Fruit fly (Drosophila melanogaster) whole organism, embryonic: ENCODE data around the gene faf.

Experiments
- CG10543 ChIP-seq: fragments of 200-800 bp; sonication (Bioruptor generic); optimal IDR thresholded peaks from 3 replicates; lab custom pipeline; 2017; ENCODE audit warnings: missing biosample characterization, mild to moderate bottlenecking, missing genetic modification characterization, moderate library complexity
- CG11723 ChIP-seq: fragments of 200-800 bp; sonication (Bioruptor generic); optimal IDR thresholded peaks from 2 replicates; lab custom pipeline; 2017; ENCODE audit warnings: missing biosample characterization, mild to moderate bottlenecking, missing genetic modification characterization
- CG18599 ChIP-seq: fragments of 200-800 bp; sonication (Bioruptor generic); optimal IDR thresholded peaks from 3 replicates; lab custom pipeline; 2017; ENCODE audit warnings: missing biosample characterization, missing genetic modification characterization, mild to moderate bottlenecking, moderate library complexity, missing genetic modification reagents
- CG4854 ChIP-seq: fragments of 200-800 bp; sonication (Bioruptor generic); optimal IDR thresholded peaks from 2 replicates; lab custom pipeline; 2016; ENCODE audit warnings: missing biosample characterization, missing genetic modification characterization, inconsistent platforms
- CG5245 ChIP-seq: fragments of 200-800 bp; sonication (Bioruptor generic); optimal IDR thresholded peaks from 3 replicates; lab custom pipeline; 2016; ENCODE audit warnings: missing biosample characterization, missing genetic modification characterization
- CG6791 ChIP-seq: fragments of 200-800 bp; sonication (Bioruptor generic); IDR thresholded peaks from 3 replicates; pipeline ENCODE4 v1.3.6; 2022; ENCODE audit warnings: missing biosample characterization, missing genetic modification characterization; ENCODE audit not compliant: partially characterized antibody
- CG6813 ChIP-seq: fragments of 200-800 bp; sonication (Bioruptor generic); optimal IDR thresholded peaks from 2 replicates; lab custom pipeline; 2017; ENCODE audit warnings: missing biosample characterization, missing genetic modification characterization, mild to moderate bottlenecking, moderate library complexity, missing genetic modification reagents
- CG8281 ChIP-seq: fragments of 200-800 bp; sonication (Bioruptor generic); optimal IDR thresholded peaks from 2 replicates; lab custom pipeline; 2018; ENCODE audit warnings: missing biosample characterization, mild to moderate bottlenecking, missing genetic modification characterization, moderate library complexity
- CG9437 ChIP-seq: fragments of 200-800 bp; sonication (Bioruptor generic); optimal IDR thresholded peaks from 2 replicates; lab custom pipeline; 2018; ENCODE audit warnings: missing biosample characterization, mild to moderate bottlenecking, missing genetic modification characterization
- CG9797 ChIP-seq: fragments of 200-800 bp; sonication (Bioruptor generic); optimal IDR thresholded peaks from 3 replicates; lab custom pipeline; 2018; ENCODE audit warnings: missing biosample characterization, mild to moderate bottlenecking, missing genetic modification characterization
- Deaf1 ChIP-seq: fragments of 200-800 bp; optimal IDR thresholded peaks from 3 replicates; lab custom pipeline; 2019; ENCODE audit warnings: missing biosample characterization, mild to moderate bottlenecking, missing genetic modification characterization, moderate library complexity
- E2f2 ChIP-seq: fragments of 200-800 bp; sonication (Bioruptor generic); IDR thresholded peaks from 2 replicates; pipeline ENCODE4 v1.3.6; 2022; ENCODE audit warnings: missing biosample characterization, missing genetic modification characterization
- Ets65A ChIP-seq: fragments of 200-800 bp; sonication (Bioruptor generic); peaks from one replicate; lab custom pipeline; 2016; ENCODE audit warnings: missing biosample characterization, missing genetic modification characterization
- Fer1 ChIP-seq: fragments of 200-800 bp; sonication (Bioruptor generic); optimal IDR thresholded peaks from 2 replicates; lab custom pipeline; 2017; ENCODE audit warnings: missing biosample characterization, mild to moderate bottlenecking, missing genetic modification characterization
- GATAe ChIP-seq: fragments of 200-800 bp; sonication (Bioruptor generic); conservative IDR thresholded peaks from 2 replicates; pipeline ENCODE4 v1.3.6; 2022; ENCODE audit warnings: missing biosample characterization, missing genetic modification characterization
- H15 ChIP-seq: fragments of 200-800 bp; sonication (Bioruptor generic); IDR thresholded peaks from 3 replicates; pipeline ENCODE4 v1.3.6; 2022; ENCODE audit warnings: missing biosample characterization, missing genetic modification characterization
- Hey ChIP-seq: fragments of 200-800 bp; sonication (Bioruptor generic); optimal IDR thresholded peaks from 3 replicates; lab custom pipeline; 2018; ENCODE audit warnings: missing biosample characterization, mild to moderate bottlenecking, missing genetic modification characterization
- Opbp ChIP-seq: fragments of 200-800 bp; sonication (Bioruptor generic); IDR thresholded peaks from 3 replicates; pipeline ENCODE4 v1.3.6; 2022; ENCODE audit warnings: missing biosample characterization, missing genetic modification characterization; ENCODE audit not compliant: partially characterized antibody
- Pdp1 ChIP-seq, 2 experiments: fragments of 200-800 bp; sonication (Bioruptor generic); optimal IDR thresholded peaks; 3 replicates each; lab custom pipeline; 2016; ENCODE audit warnings: missing biosample characterization in 2 of 2, missing genetic modification characterization in 2 of 2, mild to moderate bottlenecking in 1 of 2, moderate library complexity in 1 of 2
- Sry-δ ChIP-seq: fragments of 200-800 bp; sonication (Bioruptor generic); optimal IDR thresholded peaks from 2 replicates; lab custom pipeline; 2016; ENCODE audit warnings: missing biosample characterization, missing genetic modification characterization
- Trl ChIP-seq, 3 experiments: fragments of >200 bp in 2 of 3; fragments of 200-800 bp in 1 of 3; sonication (Bioruptor generic) in 1 of 3; optimal IDR thresholded peaks; 2 replicates in 1 of 3; 3 replicates in 2 of 3; lab custom pipeline; 2016 to 2017; ENCODE audit warnings: missing biosample characterization in 1 of 3, missing genetic modification characterization in 1 of 3
- Vsx1 ChIP-seq: fragments of 200-800 bp; sonication (Bioruptor generic); optimal IDR thresholded peaks from 2 replicates; lab custom pipeline; 2017; ENCODE audit warnings: missing biosample characterization, mild to moderate bottlenecking, missing genetic modification characterization, missing genetic modification reagents
- abd-A ChIP-seq: fragments of 200-800 bp; sonication (Bioruptor generic); optimal IDR thresholded peaks from 3 replicates; lab custom pipeline; 2019; ENCODE audit warnings: missing biosample characterization, mild to moderate bottlenecking, missing genetic modification characterization, moderate library complexity
- ato ChIP-seq: fragments of 200-800 bp; sonication (Bioruptor generic); IDR thresholded peaks from 2 replicates; pipeline ENCODE4 v1.3.6; 2022; ENCODE audit warnings: missing biosample characterization, missing genetic modification characterization; ENCODE audit not compliant: partially characterized antibody
- bbx ChIP-seq: fragments of 200-800 bp; sonication (Bioruptor generic); IDR thresholded peaks from 2 replicates; pipeline ENCODE4 v1.3.6; 2022; ENCODE audit warnings: missing biosample characterization, missing genetic modification characterization; ENCODE audit not compliant: partially characterized antibody
- ci ChIP-seq: fragments of 200-800 bp; sonication (Bioruptor generic); IDR thresholded peaks from 3 replicates; pipeline ENCODE4 v1.3.6; 2022; ENCODE audit warnings: missing biosample characterization, missing genetic modification characterization
- crol ChIP-seq: fragments of 200-800 bp; sonication (Bioruptor generic); IDR thresholded peaks from 2 replicates; pipeline ENCODE4 v1.3.6; 2022; ENCODE audit warnings: missing biosample characterization, missing genetic modification characterization
- dysf ChIP-seq: fragments of 200-800 bp; sonication (Bioruptor generic); IDR thresholded peaks from 3 replicates; pipeline ENCODE4 v1.3.6; 2022; ENCODE audit warnings: missing biosample characterization, missing genetic modification characterization
- hbn ChIP-seq: fragments of 200-800 bp; sonication (Bioruptor generic); IDR thresholded peaks from 2 replicates; pipeline ENCODE4 v1.3.6; 2022; ENCODE audit warnings: missing biosample characterization, missing genetic modification characterization; ENCODE audit not compliant: partially characterized antibody
- mld ChIP-seq: fragments of 200-800 bp; sonication (Bioruptor generic); IDR thresholded peaks from 3 replicates; pipeline ENCODE4 v1.3.6; 2022; ENCODE audit warnings: missing biosample characterization, missing genetic modification characterization; ENCODE audit not compliant: partially characterized antibody
- nerfin-1 ChIP-seq: fragments of 200-800 bp; sonication (Bioruptor generic); optimal IDR thresholded peaks from 3 replicates; lab custom pipeline; 2019; ENCODE audit warnings: missing biosample characterization, mild to moderate bottlenecking, missing genetic modification characterization, moderate library complexity
- psq ChIP-seq: fragments of 200-800 bp; sonication (Bioruptor generic); optimal IDR thresholded peaks from 2 replicates; lab custom pipeline; 2017; ENCODE audit warnings: missing biosample characterization, missing genetic modification characterization
- pum ChIP-seq: fragments of 200-800 bp; sonication (Bioruptor generic); optimal IDR thresholded peaks from 2 replicates; lab custom pipeline; 2016; ENCODE audit warnings: missing biosample characterization, missing genetic modification characterization
- pzg ChIP-seq: fragments of 200-800 bp; sonication (Bioruptor generic); optimal IDR thresholded peaks from 3 replicates; lab custom pipeline; 2018; ENCODE audit warnings: missing biosample characterization, mild to moderate bottlenecking, missing genetic modification characterization, moderate library complexity
- rib ChIP-seq: fragments of 200-800 bp; sonication (Bioruptor generic); IDR thresholded peaks from 2 replicates; pipeline ENCODE4 v1.3.6; 2022; ENCODE audit warnings: missing biosample characterization, missing genetic modification characterization
- scrt ChIP-seq: fragments of 200-800 bp; sonication (Bioruptor generic); optimal IDR thresholded peaks from 2 replicates; lab custom pipeline; 2018; ENCODE audit warnings: missing biosample characterization, mild to moderate bottlenecking, missing genetic modification characterization, moderate library complexity
- sd ChIP-seq: fragments of 200-800 bp; sonication (Bioruptor generic); optimal IDR thresholded peaks from 3 replicates; lab custom pipeline; 2018; ENCODE audit warnings: missing biosample characterization, mild to moderate bottlenecking, missing genetic modification characterization, moderate library complexity
- seq ChIP-seq: fragments of 200-800 bp; sonication (Bioruptor generic); IDR thresholded peaks from 2 replicates; pipeline ENCODE4 v1.3.6; 2022; ENCODE audit warnings: missing biosample characterization, missing genetic modification characterization
- so ChIP-seq: fragments of 200-800 bp; sonication (Bioruptor generic); IDR thresholded peaks from 3 replicates; pipeline ENCODE4 v1.3.6; 2022; ENCODE audit warnings: missing biosample characterization, missing genetic modification characterization
- sqz ChIP-seq: fragments of 200-800 bp; sonication (Bioruptor generic); optimal IDR thresholded peaks from 3 replicates; lab custom pipeline; 2018; ENCODE audit warnings: missing biosample characterization, mild to moderate bottlenecking, missing genetic modification characterization
- ttk ChIP-seq: fragments of 200-800 bp; sonication (Bioruptor generic); IDR thresholded peaks from 2 replicates; pipeline ENCODE4 v2.1.2; 2022; ENCODE audit warnings: missing biosample characterization, missing genetic modification characterization
- unc-4 ChIP-seq: fragments of 200-800 bp; sonication (Bioruptor generic); IDR thresholded peaks from 2 replicates; pipeline ENCODE4 v1.3.6; 2022; ENCODE audit warnings: missing biosample characterization, missing genetic modification characterization; ENCODE audit not compliant: partially characterized antibody
- zfh1 ChIP-seq: fragments of 200-800 bp; sonication (Bioruptor generic); IDR thresholded peaks from 3 replicates; pipeline ENCODE4 v1.3.6; 2022; ENCODE audit warnings: missing biosample characterization, missing genetic modification characterization

faf gene

DNA sequence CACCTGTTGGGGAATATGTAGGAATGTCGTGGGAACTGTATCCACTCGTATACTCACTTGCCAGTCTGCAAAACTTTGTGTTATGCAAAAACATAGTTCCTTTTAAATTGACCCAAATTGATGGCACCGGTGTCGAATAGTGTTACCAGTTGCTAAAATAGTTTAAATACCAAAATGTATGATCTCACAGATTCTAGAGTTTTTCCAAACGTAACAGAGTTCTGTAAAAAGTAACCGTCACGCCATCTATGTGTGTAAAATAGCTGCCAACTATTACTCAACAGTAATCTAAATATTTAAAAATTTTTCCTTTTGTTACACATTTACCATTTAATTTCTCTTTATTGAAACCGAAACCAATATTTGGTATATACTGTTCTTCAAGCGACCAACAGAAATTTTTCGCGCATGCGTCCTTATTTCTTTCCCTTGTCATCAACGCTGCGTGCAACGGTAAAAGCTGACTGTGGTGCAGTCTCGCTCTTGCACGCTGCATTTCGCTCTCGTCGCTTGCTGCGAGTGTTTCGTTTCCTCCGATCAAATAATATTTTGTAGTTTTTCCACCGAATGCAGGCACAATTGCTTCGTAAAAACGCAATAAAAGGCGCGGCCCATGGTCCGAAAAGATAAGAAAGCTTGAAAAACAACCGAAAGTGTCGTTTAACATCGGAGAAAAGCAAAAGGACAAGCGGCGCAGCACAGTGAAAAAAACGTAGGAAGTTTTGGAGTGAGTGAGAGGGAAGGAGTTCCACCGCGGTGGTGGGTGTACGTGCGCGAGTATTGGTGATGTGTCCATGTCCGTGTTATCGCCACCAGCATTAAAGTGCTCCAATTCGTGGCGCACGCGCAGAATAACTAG is 35.5 kb downstream of the faf start, which contains the start of the genes FeCH and RhoGAP100F (continued):
- TF ChIP-seq hbn (GFP tag; lab: Robert Waterston, UW) (no peak), sqz (peak; percentile 52), pzg (GFP tag; lab: Kevin White, UChicago) (peak; percentile 60), unc-4 (GFP tag; lab: Robert Waterston, UW) (0 out of 2 replicates have a peak, but pooled peaks have one; percentile 26), CG4854 (GFP tag; lab: Kevin White, UChicago) (no peak), Sry-δ (GFP tag; lab: Kevin White, UChicago) (no peak), Vsx1 (GFP tag; lab: Kevin White, UChicago) (no peak), CG5245 (GFP tag; lab: Kevin White, UChicago) (no peak), seq (GFP tag; lab: Robert Waterston, UW) (peak; percentile 53; the same call in 1 of the 2 replicates), dysf (GFP tag; lab: Robert Waterston, UW) (0 out of 3 replicates have a peak, but pooled peaks have one; percentile 16), Pdp1 (GFP tag; optimal IDR thresholded peaks at IDR 0.05; lab: Kevin White, UChicago) (peak in 1 of 2 experiments; percentile 96), CG9437 (GFP tag; lab: Kevin White, UChicago) (peak; percentile 20), CG8281 (tag; lab: Kevin White, UChicago) (no peak), psq (GFP tag; lab: Kevin White, UChicago) (no peak), Ets65A (GFP tag; lab: Kevin White, UChicago) (peak; percentile 29), CG9797 (peak; percentile 64), CG11723 (GFP tag; lab: Kevin White, UChicago) (no peak), E2f2 (GFP tag; lab: Robert Waterston, UW) (peak; percentile 64)
- TF ChIP-seq, all 482 proteins: peak for 52

DNA sequence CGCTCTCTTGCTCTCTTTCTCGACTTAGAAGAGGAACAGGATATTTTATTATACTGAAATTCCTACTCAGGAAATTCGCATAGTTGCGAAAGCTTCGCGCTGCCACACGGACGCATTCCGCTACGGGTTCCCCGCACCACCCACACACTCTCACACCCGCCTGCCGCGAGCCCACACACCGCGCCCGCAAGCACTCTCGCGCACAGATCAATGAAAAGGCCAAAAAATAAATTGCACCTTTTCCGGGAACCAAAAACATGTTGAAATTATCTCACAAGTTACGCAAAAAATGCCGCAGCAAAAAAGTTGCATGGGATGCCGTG is 36.1 kb downstream of the faf start:
- TF ChIP-seq nerfin-1 (tag; lab: Kevin White, UChicago) (peak; percentile 97), Trl (optimal IDR thresholded peaks at IDR 0.05; lab: Kevin White, UChicago) (peak in 1 of 2 experiments; percentile 31), Trl (GFP tag; optimal IDR thresholded peaks at IDR 0.05; lab: Kevin White, UChicago) (no peak), sd (tag; lab: Kevin White, UChicago) (peak; percentile 74), H15 (GFP tag; lab: Robert Waterston, UW) (no peak), CG6791 (GFP tag; lab: Robert Waterston, UW) (peak; percentile 54; the same call in 1 of the 3 replicates), ttk (GFP tag; lab: Robert Waterston, UW) (no peak), ato (GFP tag; lab: Robert Waterston, UW) (peak; percentile 11; the same call in 1 of the 2 replicates), bbx (GFP tag; lab: Robert Waterston, UW) (peak; percentile 68), Opbp (peak; percentile 61; the same call in 1 of the 3 replicates), rib (GFP tag; lab: Robert Waterston, UW) (0 out of 2 replicates have a peak, but pooled peaks have one; percentile 27), seq (GFP tag; lab: Robert Waterston, UW) (0 out of 2 replicates have a peak, but pooled peaks have one; percentile 1), ci (GFP tag; lab: Robert Waterston, UW) (0 out of 3 replicates have a peak, but pooled peaks have one; percentile 44), crol (GFP tag; lab: Robert Waterston, UW) (peak; percentile 66), Hey (no peak), zfh1 (GFP tag; lab: Robert Waterston, UW) (0 out of 3 replicates have a peak, but pooled peaks have one; percentile 14)

DNA sequence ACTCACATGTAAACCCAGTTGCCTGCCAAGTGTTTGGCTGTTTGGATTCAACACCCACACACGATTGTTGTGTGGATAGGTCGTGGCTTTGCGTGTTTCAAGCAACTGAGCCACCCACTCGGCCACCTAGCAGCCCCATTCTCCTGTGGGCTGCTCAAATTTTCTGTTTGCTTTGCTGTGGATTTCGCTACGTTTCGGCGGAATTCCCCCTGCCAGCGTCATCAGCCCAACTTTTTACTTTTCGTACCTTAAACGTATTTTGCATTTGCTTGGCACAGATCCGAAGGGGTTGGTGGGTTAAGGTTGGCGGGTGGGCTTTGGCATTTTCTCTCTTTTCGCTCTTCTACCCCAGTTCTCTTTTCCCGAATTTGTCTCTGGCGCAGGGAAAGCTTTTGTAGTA is 45.6 kb downstream of the faf start:
- TF ChIP-seq CG6813 (GFP tag; lab: Kevin White, UChicago), result no peak
- no peak for TF ChIP-seq mld (GFP tag; lab: Robert Waterston, UW)
- TF ChIP-seq Fer1 (GFP tag; lab: Kevin White, UChicago), result peak; percentile 18
- no peak for TF ChIP-seq pum (GFP tag; lab: Kevin White, UChicago)
- TF ChIP-seq Deaf1 (tag; lab: Kevin White, UChicago), result peak; percentile 40
- 0 out of 2 replicates have a peak, but pooled peaks have one; percentile 33 for TF ChIP-seq crol (GFP tag; lab: Robert Waterston, UW)
- TF ChIP-seq seq (GFP tag; lab: Robert Waterston, UW), result no peak
- peak; percentile 50 for TF ChIP-seq nerfin-1 (tag; lab: Kevin White, UChicago)
- no peak for TF ChIP-seq so (GFP tag; lab: Robert Waterston, UW)
- peak; percentile 5 for TF ChIP-seq CG10543 (GFP tag; lab: Kevin White, UChicago)
- peak; percentile 56 for TF ChIP-seq abd-A (tag; lab: Kevin White, UChicago)
- no peak for TF ChIP-seq scrt (GFP tag; lab: Kevin White, UChicago)
- TF ChIP-seq CG18599 (GFP tag; lab: Kevin White, UChicago), result peak; percentile 8
- peak; percentile 29 to 61 for TF ChIP-seq Trl (optimal IDR thresholded peaks at IDR 0.05; lab: Kevin White, UChicago)
- no peak for TF ChIP-seq Trl (GFP tag; optimal IDR thresholded peaks at IDR 0.05; lab: Kevin White, UChicago)
- no peak for TF ChIP-seq GATAe (GFP tag; lab: Robert Waterston, UW)
